Worm (Caenorhabditis elegans) whole organism, L2 larva: ENCODE results near the gene mtch-1.

Experiments
- blmp-1 ChIP-seq: sonication (generic microtip); optimal IDR thresholded peaks from 2 replicates; lab custom pipeline; 2017; ENCODE audit warnings: missing genetic modification characterization, mild to moderate bottlenecking, missing compliant biosample characterization, antibody characterized with exemption, moderate library complexity; ENCODE audit not compliant: insufficient read depth
- nhr-23 ChIP-seq: fragments of 150-350 bp; optimal IDR thresholded peaks from 2 replicates; lab custom pipeline; 2014; ENCODE audit warnings: missing biosample characterization, missing genetic modification reagents, missing genetic modification characterization
- unc-55 ChIP-seq: fragments of 150-350 bp; sonication (generic microtip); optimal IDR thresholded peaks from 3 replicates; lab custom pipeline; 2014; ENCODE audit warnings: missing biosample characterization, missing genetic modification reagents, missing genetic modification characterization
- zag-1 ChIP-seq: fragments of 150-350 bp; optimal IDR thresholded peaks from 2 replicates; lab custom pipeline; 2014; ENCODE audit warnings: missing biosample characterization, missing genetic modification characterization

ce11 chrII:7326199-7326598 is 47.8 kb downstream of the mtch-1 start:
- TF ChIP-seq unc-55 (GFP tag; lab: Kevin White, UChicago) (no peak), blmp-1 (tag; lab: Kevin White, UChicago) (no peak), zag-1 (tag; lab: Kevin White, UChicago) (no peak), nhr-23 (tag; lab: Kevin White, UChicago) (no peak)
